Fruit fly (Drosophila melanogaster) whole organism, embryonic: ENCODE results near the gene CG7966.
A peak's percentile ranks its signal among the peaks of the same experiment; 100 is the strongest.

ENCODE experiments used
- Atf6 ChIP-seq: fragments of 200-800 bp; sonication (Bioruptor generic); IDR thresholded peaks from 2 replicates; pipeline ENCODE4 v1.3.6; 2022; ENCODE audit warnings: missing biosample characterization, missing genetic modification characterization
- BtbVII ChIP-seq: fragments of 200-800 bp; sonication (Bioruptor generic); optimal IDR thresholded peaks from 3 replicates; lab custom pipeline; 2017; ENCODE audit warnings: missing biosample characterization, mild to moderate bottlenecking, missing genetic modification characterization
- CG13296 ChIP-seq: fragments of 200-800 bp; sonication (Bioruptor generic); optimal IDR thresholded peaks from 3 replicates; lab custom pipeline; 2018; ENCODE audit warnings: missing biosample characterization, mild to moderate bottlenecking, missing genetic modification characterization
- CG13894 ChIP-seq: fragments of 200-800 bp; sonication (Bioruptor generic); optimal IDR thresholded peaks from 3 replicates; lab custom pipeline; 2018; ENCODE audit warnings: missing biosample characterization, mild to moderate bottlenecking, missing genetic modification characterization, moderate library complexity
- CG15479 ChIP-seq: fragments of 200-800 bp; sonication (Bioruptor generic); optimal IDR thresholded peaks from 3 replicates; lab custom pipeline; 2019; ENCODE audit warnings: missing biosample characterization, mild to moderate bottlenecking, missing genetic modification characterization, moderate library complexity
- CG16863 ChIP-seq: fragments of 200-800 bp; sonication (Bioruptor generic); optimal IDR thresholded peaks from 3 replicates; lab custom pipeline; 2016; ENCODE audit warnings: missing biosample characterization, missing genetic modification characterization
- CG18011 ChIP-seq: fragments of 200-800 bp; sonication (Bioruptor generic); optimal IDR thresholded peaks from 2 replicates; lab custom pipeline; 2017; ENCODE audit warnings: missing biosample characterization, missing genetic modification characterization, mild to moderate bottlenecking, moderate library complexity, missing genotype
- CG2202 ChIP-seq: fragments of 200-800 bp; sonication (Bioruptor generic); optimal IDR thresholded peaks from 2 replicates; lab custom pipeline; 2018; ENCODE audit warnings: missing biosample characterization, mild to moderate bottlenecking, missing genetic modification characterization
- CG2712 ChIP-seq: fragments of 200-800 bp; optimal IDR thresholded peaks from 3 replicates; lab custom pipeline; 2019; ENCODE audit warnings: missing biosample characterization, mild to moderate bottlenecking, missing genetic modification characterization, moderate library complexity
- CG3065 ChIP-seq: fragments of 200-800 bp; sonication (Bioruptor generic); optimal IDR thresholded peaks from 2 replicates; lab custom pipeline; 2016; ENCODE audit warnings: missing biosample characterization, missing genetic modification characterization
- CG32532 ChIP-seq: fragments of 200-800 bp; sonication (Bioruptor generic); IDR thresholded peaks from 2 replicates; pipeline ENCODE4 v1.3.6; 2022; ENCODE audit warnings: missing biosample characterization, missing genetic modification characterization
- CG32767 ChIP-seq: fragments of 200-800 bp; sonication (Bioruptor generic); IDR thresholded peaks from 2 replicates; pipeline ENCODE4 v1.3.6; 2022; ENCODE audit warnings: missing biosample characterization, missing genetic modification characterization
- CG3838 ChIP-seq: fragments of 200-800 bp; sonication (Bioruptor generic); optimal IDR thresholded peaks from 3 replicates; lab custom pipeline; 2016; ENCODE audit warnings: missing biosample characterization, missing genetic modification characterization
- CG4404 ChIP-seq: fragments of 200-800 bp; sonication (Bioruptor generic); IDR thresholded peaks from 2 replicates; pipeline ENCODE4 v1.3.6; 2022; ENCODE audit warnings: missing biosample characterization, missing genetic modification characterization
- CG5953 ChIP-seq: fragments of 200-800 bp; sonication (Bioruptor generic); IDR thresholded peaks from 2 replicates; pipeline ENCODE4 v1.3.6; 2022; ENCODE audit warnings: missing biosample characterization, missing genetic modification characterization
- CG7987 ChIP-seq: fragments of 200-800 bp; sonication (Bioruptor generic); optimal IDR thresholded peaks from 2 replicates; lab custom pipeline; 2018; ENCODE audit warnings: missing biosample characterization, mild to moderate bottlenecking, missing genetic modification characterization, moderate library complexity
- Chrac-16 ChIP-seq: fragments of 200-800 bp; sonication (Bioruptor generic); optimal IDR thresholded peaks from 3 replicates; lab custom pipeline; 2016; ENCODE audit warnings: missing biosample characterization, missing genetic modification characterization
- Dad ChIP-seq: fragments of 200-800 bp; sonication (Bioruptor generic); optimal IDR thresholded peaks from 3 replicates; lab custom pipeline; 2016; ENCODE audit warnings: missing biosample characterization, missing genetic modification characterization
- Deaf1 ChIP-seq: fragments of 200-800 bp; optimal IDR thresholded peaks from 3 replicates; lab custom pipeline; 2019; ENCODE audit warnings: missing biosample characterization, mild to moderate bottlenecking, missing genetic modification characterization, moderate library complexity
- Dp ChIP-seq: fragments of 200-800 bp; sonication (Bioruptor generic); optimal IDR thresholded peaks from 2 replicates; lab custom pipeline; 2018; ENCODE audit warnings: missing biosample characterization, mild to moderate bottlenecking, missing genetic modification characterization, moderate library complexity
- Dref ChIP-seq: fragments of 200-800 bp; sonication (Bioruptor generic); IDR thresholded peaks from 2 replicates; pipeline ENCODE4 v1.3.6; 2022; ENCODE audit warnings: missing biosample characterization, missing genetic modification characterization
- Ets97D ChIP-seq: fragments of 200-800 bp; sonication (Bioruptor generic); optimal IDR thresholded peaks from 3 replicates; lab custom pipeline; 2016; ENCODE audit warnings: missing biosample characterization, missing genetic modification characterization
- Hey ChIP-seq: fragments of 200-800 bp; sonication (Bioruptor generic); optimal IDR thresholded peaks from 3 replicates; lab custom pipeline; 2018; ENCODE audit warnings: missing biosample characterization, mild to moderate bottlenecking, missing genetic modification characterization
- NC2β ChIP-seq: fragments of 200-800 bp; sonication (Bioruptor generic); optimal IDR thresholded peaks from 2 replicates; lab custom pipeline; 2016; ENCODE audit warnings: missing biosample characterization, missing genetic modification characterization
- NfI ChIP-seq: fragments of 200-800 bp; sonication (Bioruptor generic); optimal IDR thresholded peaks from 3 replicates; lab custom pipeline; 2018; ENCODE audit warnings: missing biosample characterization, mild to moderate bottlenecking, missing genetic modification characterization, moderate library complexity
- Oaz ChIP-seq: fragments of 200-800 bp; sonication (Bioruptor generic); IDR thresholded peaks from 2 replicates; pipeline ENCODE4 v1.3.6; 2022; ENCODE audit warnings: missing biosample characterization, missing genetic modification characterization
- Stat92E ChIP-seq, 3 experiments: fragments of >200 bp in 2 of 3; fragments of 200-800 bp in 1 of 3; sonication (Bioruptor generic) in 1 of 3; optimal IDR thresholded peaks; 2 replicates each; lab custom pipeline; 2017 to 2019; ENCODE audit warnings: missing biosample characterization in 3 of 3, missing genetic modification characterization in 3 of 3, mild to moderate bottlenecking in 1 of 3, moderate library complexity in 1 of 3
- abd-A ChIP-seq: fragments of 200-800 bp; sonication (Bioruptor generic); optimal IDR thresholded peaks from 3 replicates; lab custom pipeline; 2019; ENCODE audit warnings: missing biosample characterization, mild to moderate bottlenecking, missing genetic modification characterization, moderate library complexity
- ap ChIP-seq: fragments of 200-800 bp; sonication (Bioruptor generic); IDR thresholded peaks from 2 replicates; pipeline ENCODE4 v1.3.6; 2022; ENCODE audit warnings: missing biosample characterization, missing genetic modification characterization
- az2 ChIP-seq: fragments of 200-800 bp; sonication (Bioruptor generic); optimal IDR thresholded peaks from 3 replicates; lab custom pipeline; 2016; ENCODE audit warnings: missing biosample characterization, missing genetic modification characterization
- cwo ChIP-seq: fragments of 200-800 bp; sonication (Bioruptor generic); optimal IDR thresholded peaks from 3 replicates; lab custom pipeline; 2017; ENCODE audit warnings: missing biosample characterization, missing genetic modification characterization, mild to moderate bottlenecking, moderate library complexity, missing genetic modification reagents
- da ChIP-seq: fragments of 200-800 bp; sonication (Bioruptor generic); optimal IDR thresholded peaks from 2 replicates; lab custom pipeline; 2016; ENCODE audit warnings: missing biosample characterization, missing genetic modification characterization
- dmrt99B ChIP-seq: fragments of 200-800 bp; sonication (Bioruptor generic); optimal IDR thresholded peaks from 2 replicates; lab custom pipeline; 2018; ENCODE audit warnings: missing biosample characterization, mild to moderate bottlenecking, missing genetic modification characterization, moderate library complexity
- en ChIP-seq: fragments of 200-800 bp; sonication (Bioruptor generic); optimal IDR thresholded peaks from 2 replicates; lab custom pipeline; 2016; ENCODE audit warnings: missing biosample characterization, missing genetic modification characterization
- exex ChIP-seq: fragments of 200-800 bp; sonication (Bioruptor generic); optimal IDR thresholded peaks from 4 replicates; lab custom pipeline; 2018; ENCODE audit warnings: missing biosample characterization, mild to moderate bottlenecking, missing genetic modification characterization, moderate library complexity
- hbn ChIP-seq: fragments of 200-800 bp; sonication (Bioruptor generic); IDR thresholded peaks from 2 replicates; pipeline ENCODE4 v1.3.6; 2022; ENCODE audit warnings: missing biosample characterization, missing genetic modification characterization; ENCODE audit not compliant: partially characterized antibody
- inv ChIP-seq: fragments of 200-800 bp; sonication (Bioruptor generic); IDR thresholded peaks from 2 replicates; pipeline ENCODE4 v1.3.6; 2022; ENCODE audit warnings: missing biosample characterization, missing genetic modification characterization; ENCODE audit not compliant: partially characterized antibody
- jing ChIP-seq: fragments of 200-800 bp; sonication (Bioruptor generic); optimal IDR thresholded peaks from 2 replicates; lab custom pipeline; 2018; ENCODE audit warnings: missing biosample characterization, mild to moderate bottlenecking, missing genetic modification characterization
- nau ChIP-seq: fragments of 200-800 bp; sonication (Bioruptor generic); optimal IDR thresholded peaks from 3 replicates; lab custom pipeline; 2017; ENCODE audit warnings: missing biosample characterization, mild to moderate bottlenecking, missing genetic modification characterization, missing genetic modification reagents
- otp ChIP-seq: fragments of 200-800 bp; sonication (Bioruptor generic); IDR thresholded peaks from 3 replicates; pipeline ENCODE4, ENCODE4 v1.3.6; 2022; ENCODE audit warnings: missing biosample characterization, missing genetic modification characterization
- pita ChIP-seq: fragments of 200-800 bp; sonication (Bioruptor generic); optimal IDR thresholded peaks from 2 replicates; lab custom pipeline; 2017; ENCODE audit warnings: missing biosample characterization, mild to moderate bottlenecking, missing genetic modification characterization
- sens-2 ChIP-seq: fragments of 200-800 bp; sonication (Bioruptor generic); IDR thresholded peaks from 2 replicates; pipeline ENCODE4 v1.3.6; 2022; ENCODE audit warnings: missing biosample characterization, missing genetic modification characterization
- seq ChIP-seq: fragments of 200-800 bp; sonication (Bioruptor generic); IDR thresholded peaks from 2 replicates; pipeline ENCODE4 v1.3.6; 2022; ENCODE audit warnings: missing biosample characterization, missing genetic modification characterization
- tio ChIP-seq: fragments of 200-800 bp; sonication (Bioruptor generic); optimal IDR thresholded peaks from 2 replicates; lab custom pipeline; 2017; ENCODE audit warnings: missing biosample characterization, missing genetic modification characterization, inconsistent platforms
- toy ChIP-seq: fragments of 200-800 bp; sonication (Bioruptor generic); IDR thresholded peaks from 2 replicates; pipeline ENCODE4 v1.3.6; 2022; ENCODE audit warnings: missing biosample characterization, missing genetic modification characterization
- trem ChIP-seq: fragments of 200-800 bp; optimal IDR thresholded peaks from 3 replicates; lab custom pipeline; 2019; ENCODE audit warnings: missing biosample characterization, mild to moderate bottlenecking, missing genetic modification characterization, moderate library complexity
- twi ChIP-seq: fragments of 200-800 bp; optimal IDR thresholded peaks from 2 replicates; lab custom pipeline; 2019; ENCODE audit warnings: missing biosample characterization, mild to moderate bottlenecking, missing genetic modification characterization, moderate library complexity
- usp ChIP-seq: fragments of >200 bp; optimal IDR thresholded peaks from 2 replicates; lab custom pipeline; 2017; ENCODE audit warnings: missing biosample characterization, missing genetic modification characterization
- z ChIP-seq: fragments of 200-800 bp; sonication (Bioruptor generic); IDR thresholded peaks from 3 replicates; pipeline ENCODE4 v1.3.6; 2022; ENCODE audit warnings: missing biosample characterization, missing genetic modification characterization

Gene CG7966

dm6 chr3R:13063746-13064592, 12.7 kb upstream of the CG7966 start (continued):
- TF ChIP-seq cwo (no peak), CG4404 (no peak), toy (GFP tag; lab: Robert Waterston, UW) (no peak), CG3065 (GFP tag; lab: Kevin White, UChicago) (no peak), z (GFP tag; lab: Robert Waterston, UW) (peak; percentile 81), CG2712 (peak; percentile 29), CG2202 (tag; lab: Kevin White, UChicago) (no peak), Dp (GFP tag; lab: Kevin White, UChicago) (no peak), dmrt99B (no peak), Ets97D (GFP tag; lab: Kevin White, UChicago) (peak; percentile 52), CG32767 (GFP tag; lab: Robert Waterston, UW) (no peak; the same call in 1 of the 2 replicates), inv (GFP tag; lab: Robert Waterston, UW) (no peak), otp (GFP tag; lab: Robert Waterston, UW) (no peak), Chrac-16 (GFP tag; lab: Kevin White, UChicago) (no peak), trem (tag; lab: Kevin White, UChicago) (no peak), CG13894 (no peak), BtbVII (GFP tag; lab: Kevin White, UChicago) (no peak), CG16863 (GFP tag; lab: Kevin White, UChicago) (peak; percentile 26), exex (no peak), pita (GFP tag; lab: Kevin White, UChicago) (no peak), sens-2 (GFP tag; lab: Robert Waterston, UW) (no peak), jing (GFP tag; lab: Kevin White, UChicago) (peak; percentile 19), ap (no peak), Atf6 (GFP tag; lab: Robert Waterston, UW) (no peak), twi (peak; percentile 50), CG15479 (GFP tag; lab: Kevin White, UChicago) (peak; percentile 95), CG3838 (GFP tag; lab: Kevin White, UChicago) (no peak), da (no peak), nau (GFP tag; lab: Kevin White, UChicago) (peak; percentile 7), CG18011 (no peak), hbn (GFP tag; lab: Robert Waterston, UW) (0 out of 2 replicates have a peak, but pooled peaks have one; percentile 27), abd-A (tag; lab: Kevin White, UChicago) (peak; percentile 93), Dref (GFP tag; lab: Robert Waterston, UW) (no peak), Stat92E (GFP tag; optimal IDR thresholded peaks at IDR 0.05; lab: Kevin White, UChicago) (peak in 2 of 3 experiments; percentile 38 to 67), usp (GFP tag; lab: Kevin White, UChicago) (no peak), NC2β (GFP tag; lab: Kevin White, UChicago) (no peak), az2 (no peak), CG5953 (GFP tag; lab: Robert Waterston, UW) (no peak), Deaf1 (peak; percentile 49), Dad (no peak), CG32532 (GFP tag; lab: Robert Waterston, UW) (peak; percentile 40; the same call in 1 of the 2 replicates), Hey (tag; lab: Kevin White, UChicago) (peak; percentile 7), seq (GFP tag; lab: Robert Waterston, UW) (peak; percentile 95), CG13296 (GFP tag; lab: Kevin White, UChicago) (no peak), en (GFP tag; lab: Kevin White, UChicago) (no peak), Oaz (GFP tag; lab: Robert Waterston, UW) (no peak), NfI (no peak), tio (GFP tag; lab: Kevin White, UChicago) (no peak), CG7987 (GFP tag; lab: Kevin White, UChicago) (peak; percentile 20)
